Worm (Caenorhabditis elegans) whole organism, young adult: ENCODE data around the gene Y40C5A.4.
A peak's percentile ranks its signal among the peaks of the same experiment; 100 is the strongest.

Experiments
- B0035.1 ChIP-seq: sonication (generic microtip); optimal IDR thresholded peaks from 2 replicates; lab custom pipeline; 2016; ENCODE audit warnings: missing genetic modification characterization, mild to moderate bottlenecking, missing compliant biosample characterization, missing genotype, missing genetic modification reagents
- B0261.1 ChIP-seq: sonication (generic microtip); optimal IDR thresholded peaks from 2 replicates; lab custom pipeline; 2016; ENCODE audit warnings: mild to moderate bottlenecking, missing genetic modification characterization, moderate library complexity, missing compliant biosample characterization
- B0336.3 ChIP-seq: fragments of 200-800 bp; sonication (Bioruptor generic); IDR thresholded peaks from 2 replicates; pipeline ENCODE4 v1.3.6; 2022; ENCODE audit warnings: missing genetic modification characterization, missing compliant biosample characterization
- D2030.7 ChIP-seq: fragments of 200-800 bp; sonication (Bioruptor generic); IDR thresholded peaks from 2 replicates; pipeline ENCODE4 v1.3.6; 2022; ENCODE audit warnings: missing genetic modification reagents, missing genetic modification characterization, missing compliant biosample characterization
- F10E7.11 ChIP-seq: sonication (generic microtip); optimal IDR thresholded peaks from 2 replicates; lab custom pipeline; 2017; ENCODE audit warnings: mild to moderate bottlenecking, missing genetic modification characterization, moderate library complexity, missing compliant biosample characterization
- F22D6.2 ChIP-seq: sonication (generic microtip); optimal IDR thresholded peaks from 2 replicates; lab custom pipeline; 2016; ENCODE audit warnings: mild to moderate bottlenecking, missing genetic modification characterization, missing compliant biosample characterization
- F23B12.7 ChIP-seq: sonication (generic microtip); optimal IDR thresholded peaks from 2 replicates; lab custom pipeline; 2017; ENCODE audit warnings: missing genetic modification characterization, mild to moderate bottlenecking, missing compliant biosample characterization, antibody characterized with exemption, moderate library complexity; ENCODE audit not compliant: insufficient read depth
- F33H1.4 ChIP-seq: fragments of 200-800 bp; sonication (Bioruptor generic); IDR thresholded peaks from 2 replicates; pipeline ENCODE4 v1.3.6; 2022; ENCODE audit warnings: missing genetic modification reagents, missing genetic modification characterization, missing compliant biosample characterization
- F37B4.10 ChIP-seq: fragments of 200-800 bp; sonication (Bioruptor generic); IDR thresholded peaks from 2 replicates; pipeline ENCODE4 v1.3.6; 2022; ENCODE audit warnings: missing genetic modification characterization, missing compliant biosample characterization
- F39B2.1 ChIP-seq: fragments of 200-800 bp; sonication (Bioruptor generic); IDR thresholded peaks from 2 replicates; pipeline ENCODE4 v1.3.6; 2022; ENCODE audit warnings: missing genetic modification reagents, missing genetic modification characterization, missing compliant biosample characterization
- F57C9.4 ChIP-seq: sonication (generic microtip); optimal IDR thresholded peaks from 2 replicates; lab custom pipeline; 2017; ENCODE audit warnings: mild to moderate bottlenecking, missing genetic modification characterization, missing compliant biosample characterization
- K12H6.12 ChIP-seq: fragments of 200-800 bp; sonication (Bioruptor generic); optimal IDR thresholded peaks from 2 replicates; lab custom pipeline; 2018; ENCODE audit warnings: mild to moderate bottlenecking, missing genetic modification characterization, missing compliant biosample characterization
- Y56A3A.18 ChIP-seq: fragments of 200-800 bp; sonication (Bioruptor generic); IDR thresholded peaks from 2 replicates; pipeline ENCODE4 v1.3.6; 2022; ENCODE audit warnings: missing genetic modification reagents, missing genetic modification characterization, missing compliant biosample characterization
- akir-1 ChIP-seq: fragments of 200-800 bp; sonication (Bioruptor generic); optimal IDR thresholded peaks from 2 replicates; lab custom pipeline; 2018; ENCODE audit warnings: mild to moderate bottlenecking, missing genetic modification characterization, moderate library complexity, missing compliant biosample characterization
- athp-1 ChIP-seq: sonication (generic microtip); optimal IDR thresholded peaks from 2 replicates; lab custom pipeline; 2017; ENCODE audit warnings: mild to moderate bottlenecking, missing genetic modification characterization, missing compliant biosample characterization
- attf-5 ChIP-seq: fragments of 200-800 bp; sonication (Bioruptor generic); optimal IDR thresholded peaks from 2 replicates; lab custom pipeline; 2018; ENCODE audit warnings: mild to moderate bottlenecking, missing genetic modification characterization, missing compliant biosample characterization
- attf-6 ChIP-seq: fragments of 200-800 bp; sonication (Bioruptor generic); IDR thresholded peaks from 2 replicates; pipeline ENCODE4 v1.3.6; 2022; ENCODE audit warnings: missing genetic modification reagents, missing genetic modification characterization, missing compliant biosample characterization
- cebp-1 ChIP-seq, 2 experiments: fragments of 200-800 bp in 1 of 2; sonication (Bioruptor generic) in 1 of 2; sonication (generic microtip) in 1 of 2; IDR thresholded peaks in 1 of 2; optimal IDR thresholded peaks in 1 of 2; 2 replicates each; pipeline versions ENCODE4 v1.3.6 to Lab custom; 2017 to 2022; ENCODE audit warnings: missing compliant biosample characterization in 2 of 2, missing genetic modification characterization in 2 of 2, mild to moderate bottlenecking in 1 of 2, missing genetic modification reagents in 1 of 2, moderate library complexity in 1 of 2
- ceh-91 ChIP-seq: fragments of 200-800 bp; sonication (Bioruptor generic); IDR thresholded peaks from 2 replicates; pipeline ENCODE4 v1.3.6; 2022; ENCODE audit warnings: missing genetic modification reagents, missing genetic modification characterization, missing compliant biosample characterization
- dpff-1 ChIP-seq: sonication (generic microtip); optimal IDR thresholded peaks from 2 replicates; lab custom pipeline; 2017; ENCODE audit warnings: mild to moderate bottlenecking, missing genetic modification characterization, missing compliant biosample characterization
- ekl-4 ChIP-seq: fragments of 200-800 bp; sonication (Bioruptor generic); IDR thresholded peaks from 2 replicates; pipeline ENCODE4 v1.3.6; 2022; ENCODE audit warnings: missing genetic modification reagents, missing genetic modification characterization, missing compliant biosample characterization
- ets-4 ChIP-seq: fragments of 200-800 bp; sonication (Bioruptor generic); optimal IDR thresholded peaks from 2 replicates; lab custom pipeline; 2018; ENCODE audit warnings: mild to moderate bottlenecking, missing genetic modification characterization, missing compliant biosample characterization
- him-1 ChIP-seq: sonication (generic microtip); optimal IDR thresholded peaks from 2 replicates; lab custom pipeline; 2016; ENCODE audit warnings: missing genotype, missing genetic modification reagents, missing genetic modification characterization, missing compliant biosample characterization
- hmg-1.2 ChIP-seq: fragments of 200-800 bp; sonication (Bioruptor generic); IDR thresholded peaks from 2 replicates; pipeline ENCODE4 v1.3.6; 2022; ENCODE audit warnings: missing genetic modification reagents, missing genetic modification characterization, missing compliant biosample characterization
- hmg-20 ChIP-seq: fragments of 200-800 bp; sonication (Bioruptor generic); IDR thresholded peaks from 2 replicates; pipeline ENCODE4 v1.3.6; 2022; ENCODE audit warnings: missing genetic modification reagents, missing genetic modification characterization, missing compliant biosample characterization
- hsf-1 ChIP-seq: fragments of 200-800 bp; sonication (Bioruptor generic); IDR thresholded peaks from 2 replicates; pipeline ENCODE4 v1.3.6; 2022; ENCODE audit warnings: missing genetic modification reagents, missing genetic modification characterization, missing compliant biosample characterization
- lin-35 ChIP-seq, 3 experiments: fragments of 150-350 bp in 2 of 3; sonication (generic microtip) in 1 of 3; optimal IDR thresholded peaks; 2 replicates each; lab custom pipeline; 2014 to 2018; ENCODE audit warnings: missing biosample characterization in 3 of 3, missing genetic modification characterization in 3 of 3, missing genetic modification reagents in 3 of 3
- lin-40 ChIP-seq: sonication (generic microtip); optimal IDR thresholded peaks from 2 replicates; lab custom pipeline; 2016; ENCODE audit warnings: missing genetic modification characterization, mild to moderate bottlenecking, missing compliant biosample characterization, missing genotype, missing genetic modification reagents
- madf-10 ChIP-seq: sonication (generic microtip); optimal IDR thresholded peaks from 2 replicates; lab custom pipeline; 2016; ENCODE audit warnings: mild to moderate bottlenecking, missing genetic modification characterization, missing compliant biosample characterization
- madf-3 ChIP-seq: fragments of 200-800 bp; sonication (Bioruptor generic); IDR thresholded peaks from 2 replicates; pipeline ENCODE4 v1.3.6; 2022; ENCODE audit warnings: missing genetic modification reagents, missing genetic modification characterization, missing compliant biosample characterization
- nhr-80 ChIP-seq: sonication (generic microtip); optimal IDR thresholded peaks from 2 replicates; lab custom pipeline; 2016; ENCODE audit warnings: missing genetic modification characterization, missing compliant biosample characterization
- nhr-90 ChIP-seq: sonication (generic microtip); optimal IDR thresholded peaks from 2 replicates; lab custom pipeline; 2016; ENCODE audit warnings: missing genotype, mild to moderate bottlenecking, missing genetic modification characterization, missing compliant biosample characterization
- pbrm-1 ChIP-seq: fragments of 200-800 bp; sonication (Bioruptor generic); IDR thresholded peaks from 2 replicates; pipeline ENCODE4 v1.3.6; 2022; ENCODE audit warnings: missing genetic modification reagents, missing genetic modification characterization, missing compliant biosample characterization
- pha-4 ChIP-seq: fragments of 150-350 bp; sonication (generic microtip); optimal IDR thresholded peaks from 2 replicates; lab custom pipeline; 2014; ENCODE audit warnings: missing biosample characterization, missing genetic modification reagents, missing genetic modification characterization
- repo-1 ChIP-seq: sonication (generic microtip); optimal IDR thresholded peaks from 2 replicates; lab custom pipeline; 2017; ENCODE audit warnings: mild to moderate bottlenecking, missing genetic modification characterization, missing compliant biosample characterization
- sdz-38 ChIP-seq: sonication (generic microtip); optimal IDR thresholded peaks from 2 replicates; lab custom pipeline; 2016; ENCODE audit warnings: missing genotype, missing genetic modification characterization, missing compliant biosample characterization
- snpc-1.1 ChIP-seq: sonication (generic microtip); optimal IDR thresholded peaks from 2 replicates; lab custom pipeline; 2017; ENCODE audit warnings: missing genetic modification characterization, mild to moderate bottlenecking, missing compliant biosample characterization, antibody characterized with exemption, moderate library complexity, missing genotype, missing genetic modification reagents; ENCODE audit not compliant: insufficient read depth
- snpc-1.3 ChIP-seq: sonication (generic microtip); optimal IDR thresholded peaks from 2 replicates; lab custom pipeline; 2017; ENCODE audit warnings: missing genetic modification characterization, mild to moderate bottlenecking, missing compliant biosample characterization, antibody characterized with exemption, moderate library complexity, missing genotype, missing genetic modification reagents; ENCODE audit not compliant: insufficient read depth
- snpc-4 ChIP-seq, 5 experiments: fragments of 150-350 bp in 1 of 5; sonication (generic microtip) in 4 of 5; optimal IDR thresholded peaks; 2 replicates each; lab custom pipeline; 2014 to 2018; ENCODE audit warnings: missing genetic modification characterization in 5 of 5, missing biosample characterization in 3 of 5, antibody characterized with exemption in 2 of 5, mild to moderate bottlenecking in 2 of 5, missing compliant biosample characterization in 2 of 5, missing genotype in 2 of 5, moderate library complexity in 2 of 5, missing genetic modification reagents in 1 of 5
- sptf-2 ChIP-seq: fragments of 200-800 bp; sonication (Bioruptor generic); optimal IDR thresholded peaks from 2 replicates; lab custom pipeline; 2018; ENCODE audit warnings: mild to moderate bottlenecking, missing genetic modification characterization, missing compliant biosample characterization
- tbp1 ChIP-seq: fragments of 200-800 bp; sonication (Bioruptor generic); optimal IDR thresholded peaks from 2 replicates; lab custom pipeline; 2018; ENCODE audit warnings: mild to moderate bottlenecking, missing genetic modification characterization, missing compliant biosample characterization
- unc-130 ChIP-seq: sonication (generic microtip); optimal IDR thresholded peaks from 2 replicates; lab custom pipeline; 2016; ENCODE audit warnings: missing genetic modification reagents, missing genetic modification characterization, missing compliant biosample characterization
- ztf-22 ChIP-seq: fragments of 200-800 bp; sonication (Bioruptor generic); optimal IDR thresholded peaks from 2 replicates; lab custom pipeline; 2018; ENCODE audit warnings: mild to moderate bottlenecking, missing genetic modification characterization, moderate library complexity, missing compliant biosample characterization
- ztf-25 ChIP-seq: fragments of 200-800 bp; sonication (Bioruptor generic); IDR thresholded peaks from 2 replicates; pipeline ENCODE4 v1.3.6; 2022; ENCODE audit warnings: missing genetic modification reagents, missing genetic modification characterization, missing compliant biosample characterization
- ztf-26 ChIP-seq: sonication (generic microtip); optimal IDR thresholded peaks from 2 replicates; lab custom pipeline; 2017; ENCODE audit warnings: missing genetic modification characterization, missing compliant biosample characterization

Y40C5A.4 gene

DNA sequence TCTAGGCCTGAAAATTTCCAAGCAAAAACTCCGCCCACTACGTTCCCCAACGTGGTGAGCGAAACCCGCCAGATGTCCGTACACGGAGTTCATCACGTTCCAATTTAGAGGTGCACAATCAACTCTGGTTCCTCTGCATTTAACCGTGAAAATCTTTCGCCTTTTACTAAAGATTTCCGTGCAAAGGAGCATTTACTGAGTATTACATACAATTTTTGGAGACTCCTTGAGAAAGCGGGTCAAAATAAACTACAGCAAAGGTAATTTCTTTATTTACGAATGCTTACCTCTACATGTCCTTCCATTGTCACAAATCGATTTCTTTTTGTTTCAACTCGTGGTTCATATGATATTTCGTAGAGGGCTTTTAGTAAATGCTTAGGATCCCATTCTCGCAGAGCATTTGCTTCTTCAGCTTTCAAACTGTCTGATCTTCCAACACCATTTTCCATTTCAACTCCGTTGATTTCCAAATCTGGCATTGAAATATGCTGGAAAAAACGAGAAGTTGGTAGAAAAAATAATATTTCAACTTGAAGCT, 48.2 kb downstream of the Y40C5A.4 start, which contains the start of gene F42C5.9 (continued):
- TF ChIP-seq sdz-38 (tag; lab: Kevin White, UChicago) (no peak), hsf-1 (no peak; the same call in 1 of the 2 replicates), snpc-4 (GFP tag; optimal IDR thresholded peaks at IDR 0.05; lab: Kevin White, UChicago) (peak; percentile 96), snpc-4 (tag; optimal IDR thresholded peaks at IDR 0.05; lab: Kevin White, UChicago) (peak; percentile 96 to 98 (median 98)), F39B2.1 (0 out of 2 replicates have a peak, but pooled peaks have one; percentile 71), dpff-1 (tag; lab: Kevin White, UChicago) (no peak), attf-6 (GFP tag; lab: Robert Waterston, UW) (peak; percentile 83), B0336.3 (GFP tag; lab: Robert Waterston, UW) (peak; percentile 58), madf-3 (GFP tag; lab: Robert Waterston, UW) (no peak), him-1 (tag; lab: Kevin White, UChicago) (peak; percentile 57), akir-1 (GFP tag; lab: Kevin White, UChicago) (no peak), athp-1 (tag; lab: Kevin White, UChicago) (no peak), hmg-20 (no peak), sptf-2 (no peak), ets-4 (no peak), ztf-26 (tag; lab: Kevin White, UChicago) (no peak), F10E7.11 (tag; lab: Kevin White, UChicago) (no peak), attf-5 (GFP tag; lab: Kevin White, UChicago) (no peak), F22D6.2 (tag; lab: Kevin White, UChicago) (no peak), F23B12.7 (tag; lab: Kevin White, UChicago) (peak; percentile 81), K12H6.12 (tag; lab: Kevin White, UChicago) (no peak), ztf-22 (GFP tag; lab: Kevin White, UChicago) (no peak), D2030.7 (GFP tag; lab: Robert Waterston, UW) (peak; percentile 94), F57C9.4 (no peak), unc-130 (GFP tag; lab: Kevin White, UChicago) (peak; percentile 42), Y56A3A.18 (GFP tag; lab: Robert Waterston, UW) (0 out of 2 replicates have a peak, but pooled peaks have one; percentile 49), B0035.1 (no peak), nhr-90 (tag; lab: Kevin White, UChicago) (no peak), F37B4.10 (GFP tag; lab: Robert Waterston, UW) (no peak), madf-10 (tag; lab: Kevin White, UChicago) (no peak), hmg-1.2 (GFP tag; lab: Robert Waterston, UW) (peak; percentile 93)

DNA sequence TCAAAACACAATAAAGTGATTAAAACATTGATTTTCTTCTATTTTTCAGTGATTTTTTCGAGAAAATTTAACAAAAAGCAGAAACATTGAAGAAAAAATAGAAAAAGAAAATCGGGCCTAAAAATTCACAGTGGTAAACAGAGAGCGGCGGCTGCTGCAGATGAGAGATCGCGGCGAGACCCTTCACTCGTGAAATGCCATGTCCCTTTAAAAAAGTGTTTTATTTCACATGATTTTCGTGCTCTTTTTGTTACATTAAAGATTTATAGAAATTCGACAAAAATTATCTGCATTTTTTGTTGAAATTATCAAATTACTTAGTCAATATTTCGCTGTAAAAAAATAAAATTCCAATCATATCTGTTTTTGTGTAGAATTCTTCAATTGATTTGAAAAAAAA, 50.9 kb downstream of the Y40C5A.4 start:
- TF ChIP-seq snpc-1.3 = peak; percentile 70
- TF ChIP-seq nhr-80 (tag; lab: Kevin White, UChicago) = peak; percentile 35
- peak; percentile 89 for TF ChIP-seq F33H1.4 (GFP tag; lab: Robert Waterston, UW)
- no peak for TF ChIP-seq ekl-4
- no peak for TF ChIP-seq cebp-1 (GFP tag; IDR thresholded peaks at IDR 0.05; lab: Robert Waterston, UW)
- TF ChIP-seq cebp-1 (tag; optimal IDR thresholded peaks at IDR 0.05; lab: Kevin White, UChicago) = peak; percentile 52
- peak; percentile 32; the same call in 1 of the 2 replicates for TF ChIP-seq pbrm-1 (GFP tag; lab: Robert Waterston, UW)
- peak; percentile 44; the same call in 1 of the 2 replicates for TF ChIP-seq hmg-1.2 (GFP tag; lab: Robert Waterston, UW)
- TF ChIP-seq pha-4 = no peak
- TF ChIP-seq repo-1 (tag; lab: Kevin White, UChicago) = peak; percentile 29
- peak; percentile 52 for TF ChIP-seq snpc-1.1 (tag; lab: Kevin White, UChicago)
- peak; percentile 49 for TF ChIP-seq lin-40 (tag; lab: Kevin White, UChicago)
- peak; percentile 51 for TF ChIP-seq F23B12.7 (tag; lab: Kevin White, UChicago)
- 0 out of 2 replicates have a peak, but pooled peaks have one; percentile 18 for TF ChIP-seq ceh-91 (GFP tag; lab: Robert Waterston, UW)
- peak; percentile 40 for TF ChIP-seq ztf-26 (tag; lab: Kevin White, UChicago)
- TF ChIP-seq snpc-4 (GFP tag; optimal IDR thresholded peaks at IDR 0.05; lab: Kevin White, UChicago) = peak; percentile 80
- TF ChIP-seq snpc-4 (tag; optimal IDR thresholded peaks at IDR 0.05; lab: Kevin White, UChicago) = peak; percentile 70 to 79 (median 76)
- TF ChIP-seq tbp1 (GFP tag; lab: Kevin White, UChicago) = peak; percentile 49
- TF ChIP-seq lin-35 (GFP tag; optimal IDR thresholded peaks at IDR 0.05; lab: Kevin White, UChicago) = peak in 1 of 3 experiments; percentile 70
- no peak for TF ChIP-seq B0261.1
- TF ChIP-seq ztf-25 (GFP tag; lab: Robert Waterston, UW) = no peak
